Worm (Caenorhabditis elegans) whole organism, L3 larva: ENCODE results near the gene latd-1.

Experiments used
- ZK546.5 ChIP-seq: sonication (generic microtip); optimal IDR thresholded peaks from 2 replicates; lab custom pipeline; 2017; ENCODE audit warnings: missing biosample characterization, missing genetic modification characterization
- aly-2 ChIP-seq: fragments of 150-350 bp; optimal IDR thresholded peaks from 2 replicates; lab custom pipeline; 2014; ENCODE audit warnings: missing biosample characterization, missing genetic modification characterization
- fkh-10 ChIP-seq: sonication (generic microtip); optimal IDR thresholded peaks from 2 replicates; lab custom pipeline; 2017; ENCODE audit warnings: missing biosample characterization, missing genetic modification reagents, missing genetic modification characterization
- jun-1 ChIP-seq: fragments of 150-350 bp; optimal IDR thresholded peaks from 2 replicates; lab custom pipeline; 2014; ENCODE audit warnings: missing biosample characterization, missing genetic modification reagents, missing genetic modification characterization
- nfya-1 ChIP-seq: sonication (generic microtip); optimal IDR thresholded peaks from 2 replicates; lab custom pipeline; 2017; ENCODE audit warnings: missing genetic modification characterization, mild to moderate bottlenecking, missing compliant biosample characterization, antibody characterized with exemption, moderate library complexity; ENCODE audit not compliant: insufficient read depth

DNA sequence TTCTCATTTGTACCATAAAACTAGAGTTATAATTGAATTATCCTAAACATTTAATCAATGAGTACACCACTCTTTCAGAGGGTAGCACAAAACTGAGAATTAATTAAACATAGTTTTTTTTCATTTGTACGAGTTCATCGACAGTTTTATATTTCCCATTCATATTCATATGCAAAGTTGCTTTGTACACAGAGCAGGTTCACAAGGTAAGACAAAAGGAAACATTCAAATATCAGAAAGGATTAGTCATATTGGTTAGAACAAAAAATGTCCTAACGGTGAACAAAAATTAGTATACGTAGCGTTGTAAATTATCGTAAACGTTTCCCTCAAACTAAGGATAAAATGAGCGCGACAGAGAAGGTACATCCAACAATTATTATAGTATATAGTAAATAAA, 16.3 kb downstream of the latd-1 start:
- TF ChIP-seq aly-2 (tag; lab: Kevin White, UChicago) (no peak), jun-1 (tag; lab: Kevin White, UChicago) (no peak), ZK546.5 (tag; lab: Kevin White, UChicago) (no peak), nfya-1 (no peak), fkh-10 (GFP tag; lab: Kevin White, UChicago) (no peak)
